Worm (Caenorhabditis elegans): ENCODE data around the gene T19B10.2.

The T19B10.2 gene

ce11 chrV:11225981-11226380, 4.9 kb downstream of the T19B10.2 start, which contains the start of gene bgal-1:
Gene bgal-1, minus strand, starts transcription at chrV:11226018.
- no peak for TF ChIP-seq tra-4 (tag; optimal IDR thresholded peaks at IDR 0.05)
- no peak for TF ChIP-seq hmbx-1 (tag; optimal IDR thresholded peaks at IDR 0.05)
- TF ChIP-seq tbx-11 (GFP tag; IDR thresholded peaks at IDR 0.05): no peak
- no peak for TF ChIP-seq ets-7 (tag; optimal IDR thresholded peaks at IDR 0.05)
- no peak for TF ChIP-seq flt-1 (GFP tag; IDR thresholded peaks at IDR 0.05)
- TF ChIP-seq hmg-4 (GFP tag; optimal IDR thresholded peaks at IDR 0.05): no peak
- no peak for TF ChIP-seq aly-1 (tag; optimal IDR thresholded peaks at IDR 0.05)
- TF ChIP-seq scrt-1 (GFP tag; IDR thresholded peaks at IDR 0.05): no peak
- no peak for TF ChIP-seq ama-1 (optimal IDR thresholded peaks at IDR 0.05)
- TF ChIP-seq tbx-37 (GFP tag; conservative IDR thresholded peaks at IDR 0.05): no peak

DNA sequence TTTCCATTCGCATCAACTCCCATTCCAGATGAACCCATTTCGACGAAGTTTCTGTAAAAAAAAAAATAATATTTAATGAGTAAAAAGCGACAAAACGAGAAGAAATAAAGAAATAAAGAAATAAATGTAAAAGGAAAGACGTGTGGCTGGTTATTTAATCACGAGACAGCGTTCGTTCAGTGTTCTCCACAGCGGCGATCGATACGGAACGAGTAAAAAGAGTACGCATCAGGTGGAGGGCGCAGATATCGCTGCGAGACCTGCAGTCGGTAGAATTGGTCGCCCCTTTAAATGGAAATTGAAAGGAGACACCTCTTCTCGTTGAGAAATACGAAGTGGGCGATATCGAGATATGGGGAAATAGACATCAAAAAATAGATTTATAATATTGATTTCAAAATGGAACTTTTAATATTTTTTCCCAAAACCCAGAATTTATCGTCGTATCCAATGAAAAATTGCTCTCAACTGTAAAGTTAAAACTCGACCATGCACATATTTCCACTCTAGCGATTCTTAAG, 7.6 kb downstream of the T19B10.2 start, which contains the start of gene pqn-70:
Gene pqn-70 (minus strand): TSS at position 51 of the 521 bp plus-strand sequence.
- TF ChIP-seq ets-7 (tag; optimal IDR thresholded peaks at IDR 0.05) (no peak), tbx-37 (GFP tag; conservative IDR thresholded peaks at IDR 0.05) (0 out of 2 replicates have a peak, but pooled peaks have one; percentile 11), scrt-1 (GFP tag; IDR thresholded peaks at IDR 0.05) (no peak), hmg-4 (GFP tag; optimal IDR thresholded peaks at IDR 0.05) (peak; percentile 60), tbx-11 (GFP tag; IDR thresholded peaks at IDR 0.05) (no peak), sea-1 (GFP tag; conservative IDR thresholded peaks at IDR 0.05) (no peak), ceh-13 (GFP tag; optimal IDR thresholded peaks at IDR 0.05) (no peak), aly-1 (tag; optimal IDR thresholded peaks at IDR 0.05) (no peak), hnd-1 (tag; optimal IDR thresholded peaks at IDR 0.05) (no peak), F13C5.2 (tag; optimal IDR thresholded peaks at IDR 0.05) (peak; percentile 39)

- TF ChIP-seq F13C5.2 (tag; optimal IDR thresholded peaks at IDR 0.05): no peak
- TF ChIP-seq sea-1 (GFP tag; conservative IDR thresholded peaks at IDR 0.05): no peak
- no peak for TF ChIP-seq tra-4 (tag; optimal IDR thresholded peaks at IDR 0.05)
- no peak for TF ChIP-seq pes-1 (GFP tag; IDR thresholded peaks at IDR 0.05)
- TF ChIP-seq aly-1 (tag; optimal IDR thresholded peaks at IDR 0.05): no peak
- no peak for TF ChIP-seq B0310.2 (tag; optimal IDR thresholded peaks at IDR 0.05)
- TF ChIP-seq tbx-11 (GFP tag; IDR thresholded peaks at IDR 0.05): no peak
- no peak for TF ChIP-seq scrt-1 (GFP tag; IDR thresholded peaks at IDR 0.05)
- no peak for TF ChIP-seq ama-1 (optimal IDR thresholded peaks at IDR 0.05)
- TF ChIP-seq hmg-4 (GFP tag; optimal IDR thresholded peaks at IDR 0.05): no peak
- no peak for TF ChIP-seq tbx-37 (GFP tag; conservative IDR thresholded peaks at IDR 0.05)
- TF ChIP-seq hmbx-1 (tag; optimal IDR thresholded peaks at IDR 0.05): no peak
- no peak for TF ChIP-seq ceh-36 (tag; optimal IDR thresholded peaks at IDR 0.05)
- no peak for TF ChIP-seq hnd-1 (tag; optimal IDR thresholded peaks at IDR 0.05)
- TF ChIP-seq flt-1 (GFP tag; IDR thresholded peaks at IDR 0.05): no peak
- TF ChIP-seq ceh-13 (GFP tag; optimal IDR thresholded peaks at IDR 0.05): no peak
- TF ChIP-seq ets-7 (tag; optimal IDR thresholded peaks at IDR 0.05): no peak
Measured at ce11 chrV:11231177-11231576, 10.1 kb downstream of the T19B10.2 start.

ce11 chrV:11234350-11234749, 13.2 kb downstream of the T19B10.2 start, which contains the start of gene T19B10.5:
Gene T19B10.5, plus strand, starts transcription at chrV:11234650.
- TF ChIP-seq tbx-11 (GFP tag; IDR thresholded peaks at IDR 0.05): no peak
- no peak for TF ChIP-seq pes-1 (GFP tag; IDR thresholded peaks at IDR 0.05)
- no peak for TF ChIP-seq tra-4 (tag; optimal IDR thresholded peaks at IDR 0.05)
- no peak for TF ChIP-seq hmbx-1 (tag; optimal IDR thresholded peaks at IDR 0.05)
- TF ChIP-seq ceh-36 (tag; optimal IDR thresholded peaks at IDR 0.05): no peak
- TF ChIP-seq F13C5.2 (tag; optimal IDR thresholded peaks at IDR 0.05): no peak
- TF ChIP-seq aly-1 (tag; optimal IDR thresholded peaks at IDR 0.05): no peak
- TF ChIP-seq B0310.2 (tag; optimal IDR thresholded peaks at IDR 0.05): no peak
- no peak for TF ChIP-seq hnd-1 (tag; optimal IDR thresholded peaks at IDR 0.05)
- TF ChIP-seq flt-1 (GFP tag; IDR thresholded peaks at IDR 0.05): no peak
- TF ChIP-seq ceh-13 (GFP tag; optimal IDR thresholded peaks at IDR 0.05): no peak
- TF ChIP-seq scrt-1 (GFP tag; IDR thresholded peaks at IDR 0.05): no peak
- no peak for TF ChIP-seq sea-1 (GFP tag; conservative IDR thresholded peaks at IDR 0.05)
- no peak for TF ChIP-seq ama-1 (optimal IDR thresholded peaks at IDR 0.05)
- TF ChIP-seq ets-7 (tag; optimal IDR thresholded peaks at IDR 0.05): no peak

DNA sequence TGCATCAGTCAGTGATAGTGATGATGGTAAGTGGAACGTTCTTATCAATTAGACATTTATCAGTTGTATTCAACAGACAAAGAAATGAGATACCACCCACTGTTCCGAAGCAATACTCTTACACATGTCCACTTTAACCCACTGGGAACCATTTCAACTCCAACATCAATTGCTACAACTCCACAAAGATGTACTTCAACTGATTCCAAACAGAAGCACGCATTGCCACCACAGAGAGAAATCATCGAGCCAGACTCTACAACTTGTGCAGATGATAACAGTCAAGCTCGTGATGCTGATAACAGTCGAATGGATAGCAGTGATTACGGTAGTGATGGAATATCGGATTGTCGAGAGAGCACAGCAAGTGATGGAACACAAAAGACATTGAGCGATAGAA, 14.8 kb downstream of the T19B10.2 start:
- TF ChIP-seq ceh-36 (tag; optimal IDR thresholded peaks at IDR 0.05) (no peak), ama-1 (optimal IDR thresholded peaks at IDR 0.05) (no peak), ceh-13 (GFP tag; optimal IDR thresholded peaks at IDR 0.05) (no peak), ets-7 (tag; optimal IDR thresholded peaks at IDR 0.05) (no peak), hmg-4 (GFP tag; optimal IDR thresholded peaks at IDR 0.05) (no peak), tbx-11 (GFP tag; IDR thresholded peaks at IDR 0.05) (no peak), F13C5.2 (tag; optimal IDR thresholded peaks at IDR 0.05) (no peak), scrt-1 (GFP tag; IDR thresholded peaks at IDR 0.05) (no peak), tra-4 (tag; optimal IDR thresholded peaks at IDR 0.05) (no peak), flt-1 (GFP tag; IDR thresholded peaks at IDR 0.05) (no peak), tbx-37 (GFP tag; conservative IDR thresholded peaks at IDR 0.05) (no peak), sea-1 (GFP tag; conservative IDR thresholded peaks at IDR 0.05) (no peak), pes-1 (GFP tag; IDR thresholded peaks at IDR 0.05) (no peak), B0310.2 (tag; optimal IDR thresholded peaks at IDR 0.05) (no peak), hnd-1 (tag; optimal IDR thresholded peaks at IDR 0.05) (no peak), aly-1 (tag; optimal IDR thresholded peaks at IDR 0.05) (no peak), hmbx-1 (tag; optimal IDR thresholded peaks at IDR 0.05) (no peak)

DNA sequence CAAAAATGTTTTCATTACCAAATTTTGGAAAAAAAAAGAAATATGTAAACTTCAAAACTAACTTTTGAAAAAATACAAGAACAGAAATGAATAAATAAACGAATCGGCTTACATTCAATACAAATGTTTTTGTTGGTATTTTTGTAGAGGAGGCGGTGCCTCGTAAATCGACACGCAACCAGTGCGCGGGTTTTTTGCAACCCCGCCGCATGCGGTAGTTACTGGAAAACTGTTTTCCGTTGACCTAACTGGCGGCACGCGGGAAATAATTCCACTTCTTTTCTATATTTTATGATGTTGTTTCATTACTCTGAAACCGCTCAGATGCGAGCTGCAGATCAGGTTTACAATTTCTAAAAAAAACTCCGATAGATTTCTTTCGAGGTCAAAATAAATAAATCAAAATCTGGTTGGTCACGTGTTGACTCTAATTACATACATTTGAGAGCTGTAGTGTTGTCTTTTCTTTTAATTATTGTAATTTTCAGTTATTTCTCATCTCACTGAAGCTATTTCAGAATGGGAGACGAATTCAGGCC, 18.2 kb downstream of the T19B10.2 start, which contains the start of the genes dvc-1 and ima-1:
Gene dvc-1 (minus strand): TSS at position 145 of the 539 bp plus-strand sequence.
Gene ima-1 (plus strand): TSS at position 489 of the 539 bp plus-strand sequence.
- TF ChIP-seq hnd-1 (tag; optimal IDR thresholded peaks at IDR 0.05): peak; percentile 43
- TF ChIP-seq F13C5.2 (tag; optimal IDR thresholded peaks at IDR 0.05): peak; percentile 90
- TF ChIP-seq tra-4 (tag; optimal IDR thresholded peaks at IDR 0.05): no peak
- TF ChIP-seq sea-1 (GFP tag; conservative IDR thresholded peaks at IDR 0.05): peak; percentile 75
- no peak for TF ChIP-seq aly-1 (tag; optimal IDR thresholded peaks at IDR 0.05)
- peak; percentile 69; the same call in 1 of the 2 replicates for TF ChIP-seq tbx-11 (GFP tag; IDR thresholded peaks at IDR 0.05)
- peak; percentile 12 for TF ChIP-seq hmbx-1 (tag; optimal IDR thresholded peaks at IDR 0.05)
- peak; percentile 50 for TF ChIP-seq hmg-4 (GFP tag; optimal IDR thresholded peaks at IDR 0.05)
- TF ChIP-seq ets-7 (tag; optimal IDR thresholded peaks at IDR 0.05): peak; percentile 0
- peak; percentile 69 for TF ChIP-seq ceh-36 (tag; optimal IDR thresholded peaks at IDR 0.05)
- peak; percentile 74 for TF ChIP-seq tbx-37 (GFP tag; conservative IDR thresholded peaks at IDR 0.05)
- TF ChIP-seq ama-1 (optimal IDR thresholded peaks at IDR 0.05): no peak
- peak; percentile 55; the same call in 1 of the 2 replicates for TF ChIP-seq scrt-1 (GFP tag; IDR thresholded peaks at IDR 0.05)
- TF ChIP-seq ceh-13 (GFP tag; optimal IDR thresholded peaks at IDR 0.05): peak; percentile 65
- no peak for TF ChIP-seq pes-1 (GFP tag; IDR thresholded peaks at IDR 0.05)
- peak; percentile 76 for TF ChIP-seq flt-1 (GFP tag; IDR thresholded peaks at IDR 0.05)
- TF ChIP-seq B0310.2 (tag; optimal IDR thresholded peaks at IDR 0.05): no peak

Measured in whole organism, early embryonic.